Worm (Caenorhabditis elegans) whole organism, L4 larva: ENCODE data around the gene F58G1.3.

Experiments used
- ZK337.2 ChIP-seq: fragments of 200-800 bp; sonication (Bioruptor generic); IDR thresholded peaks from 2 replicates; pipeline ENCODE4 v1.3.6; 2022; ENCODE audit warnings: missing genetic modification reagents, missing genetic modification characterization, missing compliant biosample characterization
- ceh-82 ChIP-seq: sonication (generic microtip); optimal IDR thresholded peaks from 2 replicates; lab custom pipeline; 2017; ENCODE audit warnings: missing biosample characterization, missing genetic modification characterization
- dmd-9 ChIP-seq: fragments of 200-800 bp; sonication (Bioruptor generic); IDR thresholded peaks from 2 replicates; pipeline ENCODE4 v1.3.6; 2022; ENCODE audit warnings: missing genetic modification reagents, missing genetic modification characterization, missing compliant biosample characterization
- duxl-1 ChIP-seq: sonication (generic microtip); optimal IDR thresholded peaks from 2 replicates; lab custom pipeline; 2016; ENCODE audit warnings: mild to moderate bottlenecking, missing genetic modification characterization, moderate library complexity, missing compliant biosample characterization; ENCODE audit not compliant: poor library complexity
- hif-1 ChIP-seq, 2 experiments: sonication (generic microtip); optimal IDR thresholded peaks; 2 replicates each; lab custom pipeline; 2016 to 2017; ENCODE audit warnings: missing compliant biosample characterization in 2 of 2, missing genetic modification characterization in 2 of 2, missing genetic modification reagents in 2 of 2, missing genotype in 2 of 2, mild to moderate bottlenecking in 1 of 2
- lin-13 ChIP-seq: fragments of 150-350 bp; optimal IDR thresholded peaks from 2 replicates; lab custom pipeline; 2014; ENCODE audit warnings: missing biosample characterization, missing genetic modification reagents, missing genetic modification characterization
- nhr-6 ChIP-seq: fragments of 150-350 bp; optimal IDR thresholded peaks from 2 replicates; lab custom pipeline; 2014; ENCODE audit warnings: missing biosample characterization, missing genetic modification characterization

DNA sequence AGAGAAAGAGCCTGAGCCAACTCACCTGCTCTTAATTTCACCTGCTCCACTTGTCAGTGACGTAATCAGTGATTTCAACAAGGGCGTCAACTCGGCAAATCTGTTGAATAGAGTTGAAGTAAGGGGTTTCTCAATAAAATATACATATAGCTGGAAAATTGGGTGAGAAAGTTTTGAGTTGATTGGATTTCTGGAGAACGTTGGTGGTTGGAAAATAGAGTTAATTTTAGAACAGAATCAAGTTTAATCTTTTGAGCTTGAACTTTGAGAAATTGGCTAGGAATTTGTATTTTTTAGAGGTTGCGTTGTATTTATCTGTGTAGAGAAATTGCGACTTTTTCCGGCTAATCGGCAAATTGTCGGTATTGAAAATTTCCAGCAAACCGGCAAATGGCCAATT is 41.5 kb upstream of the F58G1.3 start, which contains the start of gene Y38F1A.4:
- TF ChIP-seq ZK337.2 (GFP tag; lab: Robert Waterston, UW): no peak
- no peak for TF ChIP-seq ceh-82 (tag; lab: Kevin White, UChicago)
- no peak for TF ChIP-seq lin-13 (GFP tag; lab: Kevin White, UChicago)
- no peak for TF ChIP-seq duxl-1
- no peak for TF ChIP-seq dmd-9
- no peak for TF ChIP-seq nhr-6 (tag; lab: Kevin White, UChicago)
- TF ChIP-seq hif-1 (tag; optimal IDR thresholded peaks at IDR 0.05; lab: Kevin White, UChicago): no peak
